Worm (Caenorhabditis elegans) whole organism, L1 larva: ENCODE results near the gene F21D5.3.

Experiments used
- C16A3.4 ChIP-seq: fragments of 150-350 bp; optimal IDR thresholded peaks from 2 replicates; lab custom pipeline; 2014; ENCODE audit warnings: missing biosample characterization, missing genetic modification characterization
- C34B4.2 ChIP-seq: sonication (generic microtip); optimal IDR thresholded peaks from 2 replicates; lab custom pipeline; 2017; ENCODE audit warnings: mild to moderate bottlenecking, missing genetic modification characterization, missing compliant biosample characterization
- F16B12.6 ChIP-seq: fragments of 150-350 bp; optimal IDR thresholded peaks from 2 replicates; lab custom pipeline; 2014; ENCODE audit warnings: missing biosample characterization, missing genetic modification characterization
- Y116A8C.19 ChIP-seq: sonication (generic microtip); optimal IDR thresholded peaks from 2 replicates; lab custom pipeline; 2016; ENCODE audit warnings: missing compliant biosample characterization, missing genetic modification characterization, borderline replicate concordance
- alr-1 ChIP-seq: fragments of 200-800 bp; sonication (Bioruptor generic); optimal IDR thresholded peaks from 2 replicates; lab custom pipeline; 2018; ENCODE audit warnings: borderline replicate concordance, mild to moderate bottlenecking, missing genetic modification characterization, missing compliant biosample characterization
- aly-2 ChIP-seq: fragments of 150-350 bp; optimal IDR thresholded peaks from 2 replicates; lab custom pipeline; 2014; ENCODE audit warnings: missing biosample characterization, missing genetic modification characterization
- ceh-63 ChIP-seq: fragments of 200-800 bp; sonication (Bioruptor generic); optimal IDR thresholded peaks from 2 replicates; lab custom pipeline; 2018; ENCODE audit warnings: mild to moderate bottlenecking, missing genetic modification characterization, missing compliant biosample characterization
- ceh-8 ChIP-seq: fragments of 200-800 bp; sonication (Bioruptor generic); optimal IDR thresholded peaks from 2 replicates; lab custom pipeline; 2018; ENCODE audit warnings: mild to moderate bottlenecking, missing genetic modification characterization, moderate library complexity, missing compliant biosample characterization
- ceh-82 ChIP-seq, 3 experiments: fragments of 150-350 bp in 1 of 3; sonication (generic microtip) in 2 of 3; optimal IDR thresholded peaks; 2 replicates each; lab custom pipeline; 2014 to 2017; ENCODE audit warnings: missing biosample characterization in 3 of 3, missing genetic modification characterization in 3 of 3
- ceh-88 ChIP-seq: fragments of 200-800 bp; sonication (Bioruptor generic); IDR thresholded peaks from 2 replicates; pipeline ENCODE4 v1.3.6; 2022; ENCODE audit warnings: missing genetic modification characterization, missing compliant biosample characterization
- efl-1 ChIP-seq, 4 experiments: fragments of 150-350 bp; optimal IDR thresholded peaks in 3 of 4; peaks in 1 of 4; 1 replicate in 1 of 4; 2 replicates in 3 of 4; lab custom pipeline; 2014; ENCODE audit warnings: missing biosample characterization in 2 of 4, missing genetic modification characterization in 2 of 4, missing genetic modification reagents in 2 of 4
- efl-3 ChIP-seq: fragments of 200-800 bp; sonication (Bioruptor generic); optimal IDR thresholded peaks from 2 replicates; lab custom pipeline; 2018; ENCODE audit warnings: mild to moderate bottlenecking, missing genetic modification characterization, missing compliant biosample characterization
- elt-2 ChIP-seq: sonication (generic microtip); optimal IDR thresholded peaks from 2 replicates; lab custom pipeline; 2016; ENCODE audit warnings: missing genetic modification characterization, mild to moderate bottlenecking, inconsistent platforms, missing compliant biosample characterization, missing genetic modification reagents
- elt-3 ChIP-seq, 6 experiments: fragments of 150-350 bp in 1 of 6; sonication (generic microtip); optimal IDR thresholded peaks; 2 replicates each; lab custom pipeline; 2017 to 2018; ENCODE audit warnings: missing biosample characterization in 6 of 6, missing genetic modification characterization in 6 of 6, inconsistent platforms in 1 of 6
- ets-5 ChIP-seq: fragments of 200-800 bp; sonication (Bioruptor generic); IDR thresholded peaks from 2 replicates; pipeline ENCODE4 v1.3.6; 2022; ENCODE audit warnings: missing genetic modification characterization, missing compliant biosample characterization
- fkh-10 ChIP-seq: sonication (generic microtip); optimal IDR thresholded peaks from 2 replicates; lab custom pipeline; 2017; ENCODE audit warnings: missing biosample characterization, missing genetic modification reagents, missing genetic modification characterization
- fkh-4 ChIP-seq: sonication (generic microtip); optimal IDR thresholded peaks from 2 replicates; lab custom pipeline; 2016; ENCODE audit warnings: missing compliant biosample characterization, missing genetic modification characterization, borderline replicate concordance
- fkh-8 ChIP-seq: sonication (generic microtip); optimal IDR thresholded peaks from 2 replicates; lab custom pipeline; 2016; ENCODE audit warnings: mild to moderate bottlenecking, missing genetic modification characterization, missing compliant biosample characterization
- fos-1 ChIP-seq: fragments of 150-350 bp; optimal IDR thresholded peaks from 2 replicates; lab custom pipeline; 2014; ENCODE audit warnings: missing biosample characterization, missing genetic modification characterization
- hlh-4 ChIP-seq: sonication (generic microtip); optimal IDR thresholded peaks from 2 replicates; lab custom pipeline; 2016; ENCODE audit warnings: mild to moderate bottlenecking, missing genetic modification characterization, missing compliant biosample characterization
- hpl-2 ChIP-seq: fragments of 150-350 bp; optimal IDR thresholded peaks from 2 replicates; lab custom pipeline; 2014; ENCODE audit warnings: missing biosample characterization, missing genetic modification reagents, missing genetic modification characterization
- jun-1 ChIP-seq: fragments of 150-350 bp; optimal IDR thresholded peaks from 2 replicates; lab custom pipeline; 2014; ENCODE audit warnings: missing biosample characterization, missing genetic modification reagents, missing genetic modification characterization
- lin-14 ChIP-seq: fragments of 200-800 bp; sonication (Bioruptor generic); optimal IDR thresholded peaks from 2 replicates; lab custom pipeline; 2018; ENCODE audit warnings: mild to moderate bottlenecking, missing genetic modification characterization, moderate library complexity, missing compliant biosample characterization
- lin-35 ChIP-seq, 2 experiments: fragments of 150-350 bp; optimal IDR thresholded peaks; 2 replicates each; lab custom pipeline; 2014; ENCODE audit warnings: missing biosample characterization in 2 of 2, missing genetic modification characterization in 2 of 2, missing genetic modification reagents in 2 of 2
- lir-3 ChIP-seq: sonication (generic microtip); optimal IDR thresholded peaks from 2 replicates; lab custom pipeline; 2016; ENCODE audit warnings: mild to moderate bottlenecking, missing genetic modification characterization, moderate library complexity, missing compliant biosample characterization; ENCODE audit not compliant: poor library complexity
- lsy-2 ChIP-seq, 2 experiments: fragments of 150-350 bp; optimal IDR thresholded peaks; 2 replicates each; lab custom pipeline; 2014; ENCODE audit warnings: missing biosample characterization in 2 of 2, missing genetic modification characterization in 2 of 2
- mab-9 ChIP-seq: fragments of 200-800 bp; sonication (Bioruptor generic); IDR thresholded peaks from 2 replicates; pipeline ENCODE4 v1.3.6; 2022; ENCODE audit warnings: missing genetic modification reagents, missing genetic modification characterization, missing compliant biosample characterization
- mep-1 ChIP-seq: fragments of 150-350 bp; optimal IDR thresholded peaks from 2 replicates; lab custom pipeline; 2014; ENCODE audit warnings: missing biosample characterization, missing genetic modification characterization
- nhr-19 ChIP-seq: fragments of 200-800 bp; sonication (Bioruptor generic); conservative IDR thresholded peaks from 2 replicates; pipeline ENCODE4 v1.3.6; 2022; ENCODE audit warnings: missing genetic modification characterization, missing compliant biosample characterization
- nhr-28 ChIP-seq: fragments of 150-350 bp; optimal IDR thresholded peaks from 2 replicates; lab custom pipeline; 2014; ENCODE audit warnings: missing biosample characterization, missing genetic modification characterization
- nhr-71 ChIP-seq: sonication (generic microtip); optimal IDR thresholded peaks from 2 replicates; lab custom pipeline; 2016; ENCODE audit warnings: mild to moderate bottlenecking, missing genetic modification characterization, moderate library complexity, missing compliant biosample characterization
- nhr-84 ChIP-seq: sonication (generic microtip); optimal IDR thresholded peaks from 2 replicates; lab custom pipeline; 2017; ENCODE audit warnings: missing biosample characterization, missing genetic modification characterization
- pag-3 ChIP-seq: sonication (generic microtip); optimal IDR thresholded peaks from 2 replicates; lab custom pipeline; 2017; ENCODE audit warnings: missing genetic modification characterization, mild to moderate bottlenecking, missing compliant biosample characterization, antibody characterized with exemption, borderline replicate concordance; ENCODE audit not compliant: insufficient read depth
- pax-3 ChIP-seq: fragments of 200-800 bp; sonication (Bioruptor generic); optimal IDR thresholded peaks from 2 replicates; lab custom pipeline; 2018; ENCODE audit warnings: mild to moderate bottlenecking, missing genetic modification characterization, moderate library complexity, missing compliant biosample characterization
- pqm-1 ChIP-seq: sonication (generic microtip); optimal IDR thresholded peaks from 3 replicates; lab custom pipeline; 2017; ENCODE audit warnings: missing biosample characterization, missing genetic modification characterization
- rnt-1 ChIP-seq: sonication (generic microtip); optimal IDR thresholded peaks from 2 replicates; lab custom pipeline; 2016; ENCODE audit warnings: mild to moderate bottlenecking, missing genetic modification characterization, moderate library complexity, missing compliant biosample characterization
- snu-23 ChIP-seq: sonication (generic microtip); optimal IDR thresholded peaks from 2 replicates; lab custom pipeline; 2016; ENCODE audit warnings: missing genetic modification characterization, missing compliant biosample characterization
- sptf-1 ChIP-seq: fragments of 150-350 bp; optimal IDR thresholded peaks from 2 replicates; lab custom pipeline; 2014; ENCODE audit warnings: missing biosample characterization, missing genetic modification characterization
- sup-37 ChIP-seq: fragments of 200-800 bp; sonication (Bioruptor generic); optimal IDR thresholded peaks from 2 replicates; lab custom pipeline; 2018; ENCODE audit warnings: mild to moderate bottlenecking, missing genetic modification characterization, missing compliant biosample characterization
- swsn-7 ChIP-seq: sonication (generic microtip); optimal IDR thresholded peaks from 2 replicates; lab custom pipeline; 2016; ENCODE audit warnings: missing genetic modification characterization, missing compliant biosample characterization
- unc-130 ChIP-seq: fragments of 150-350 bp; optimal IDR thresholded peaks from 2 replicates; lab custom pipeline; 2017; ENCODE audit warnings: missing biosample characterization, missing genetic modification characterization, inconsistent platforms
- unc-86 ChIP-seq: sonication (generic microtip); optimal IDR thresholded peaks from 2 replicates; lab custom pipeline; 2016; ENCODE audit warnings: missing genetic modification characterization, missing compliant biosample characterization
- xbp-1 ChIP-seq: sonication (generic microtip); optimal IDR thresholded peaks from 2 replicates; lab custom pipeline; 2016; ENCODE audit warnings: missing genetic modification characterization, missing compliant biosample characterization
- zag-1 ChIP-seq: fragments of 150-350 bp; optimal IDR thresholded peaks from 2 replicates; lab custom pipeline; 2014; ENCODE audit warnings: missing biosample characterization, missing genetic modification characterization
- zip-4 ChIP-seq: fragments of 200-800 bp; sonication (Bioruptor generic); optimal IDR thresholded peaks from 2 replicates; lab custom pipeline; 2018; ENCODE audit warnings: mild to moderate bottlenecking, missing genetic modification characterization, moderate library complexity, missing compliant biosample characterization
- ztf-4 ChIP-seq: fragments of 150-350 bp; optimal IDR thresholded peaks from 2 replicates; lab custom pipeline; 2014; ENCODE audit warnings: missing biosample characterization, missing genetic modification characterization

F21D5.3 gene

DNA sequence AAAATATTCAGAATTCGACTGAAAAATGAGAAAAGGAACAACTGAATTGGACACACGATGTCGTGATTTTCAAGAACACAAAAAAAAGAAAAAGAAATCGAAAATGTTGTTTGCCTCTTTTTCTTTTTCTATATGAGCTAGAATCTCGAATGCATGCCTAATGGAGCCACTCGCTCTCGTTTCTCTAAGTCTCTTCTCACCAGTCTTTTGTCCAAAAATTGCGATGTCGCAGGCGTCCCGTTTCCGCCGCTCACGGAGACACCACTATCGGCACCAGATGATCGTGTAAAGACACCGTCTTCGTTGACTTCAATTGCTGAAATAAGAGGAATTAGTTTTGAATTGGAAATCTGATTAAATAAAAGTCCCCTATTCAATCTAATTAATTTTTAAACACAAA lies 28.0 kb downstream of the F21D5.3 start (continued):
- TF ChIP-seq mep-1 (tag; lab: Kevin White, UChicago) = peak; percentile 5
- TF ChIP-seq rnt-1 = peak; percentile 34
- TF ChIP-seq sup-37 = no peak
- peak in 1 of 2 experiments; percentile 43 for TF ChIP-seq lin-35 (GFP tag; optimal IDR thresholded peaks at IDR 0.05; lab: Kevin White, UChicago)
- TF ChIP-seq swsn-7 (tag; lab: Kevin White, UChicago) = peak; percentile 42
- TF ChIP-seq lin-14 (GFP tag; lab: Kevin White, UChicago) = peak; percentile 84
- peak; percentile 21 for TF ChIP-seq snu-23 (GFP tag; lab: Kevin White, UChicago)
- TF ChIP-seq, all 84 proteins: peak for 19

ce11 chrIV:8761896-8762295 lies 31.3 kb downstream of the F21D5.3 start, which contains the start of the genes F20C5.11 and klp-11:
F20C5.11 (minus strand) TSS chrIV:8761996.
klp-11 (minus strand) TSS chrIV:8762066.
- TF ChIP-seq sptf-1 (no peak), efl-1 (optimal IDR thresholded peaks at IDR 0.05; lab: Kevin White, UChicago) (no peak), efl-1 (GFP tag; optimal IDR thresholded peaks at IDR 0.05 in 1 of 2; lab: Kevin White, UChicago) (no peak), xbp-1 (tag; lab: Kevin White, UChicago) (no peak), lsy-2 (tag; optimal IDR thresholded peaks at IDR 0.05; lab: Kevin White, UChicago) (no peak), fkh-4 (tag; lab: Kevin White, UChicago) (no peak), sup-37 (no peak), nhr-28 (tag; lab: Kevin White, UChicago) (no peak), fos-1 (tag; lab: Kevin White, UChicago) (no peak), jun-1 (tag; lab: Kevin White, UChicago) (no peak), pag-3 (tag; lab: Kevin White, UChicago) (no peak), fkh-10 (GFP tag; lab: Kevin White, UChicago) (no peak)

DNA sequence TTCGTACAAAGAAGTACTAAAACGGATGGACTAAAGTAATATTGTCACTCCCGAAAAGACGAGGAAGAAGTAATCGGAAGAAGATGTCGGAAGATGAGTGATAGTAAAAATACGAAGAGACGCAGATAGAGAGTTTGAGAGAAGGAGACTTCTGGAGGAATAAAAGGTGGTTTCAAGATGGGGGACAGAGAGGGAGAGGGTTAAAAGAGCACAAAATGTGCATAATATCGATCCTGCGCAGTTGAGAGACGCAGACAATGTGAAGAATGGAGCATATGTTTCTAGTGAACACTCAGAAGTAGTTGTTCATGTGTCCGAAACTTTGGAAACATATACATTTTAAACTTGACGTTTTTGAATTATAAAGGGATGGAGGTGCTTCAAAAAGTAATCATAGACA lies 31.9 kb downstream of the F21D5.3 start:
- TF ChIP-seq alr-1 (tag; lab: Kevin White, UChicago) (no peak), unc-86 (peak; percentile 49), hlh-4 (tag; lab: Kevin White, UChicago) (no peak), efl-3 (no peak), pqm-1 (tag; lab: Kevin White, UChicago) (no peak), ceh-8 (GFP tag; lab: Kevin White, UChicago) (no peak), nhr-28 (tag; lab: Kevin White, UChicago) (no peak), ztf-4 (tag; lab: Kevin White, UChicago) (no peak), lin-14 (GFP tag; lab: Kevin White, UChicago) (peak; percentile 92), Y116A8C.19 (tag; lab: Kevin White, UChicago) (no peak), elt-3 (tag; optimal IDR thresholded peaks at IDR 0.05; lab: Kevin White, UChicago) (no peak), C34B4.2 (no peak), fkh-8 (peak; percentile 47), nhr-71 (tag; lab: Kevin White, UChicago) (peak; percentile 53), F16B12.6 (no peak), ceh-82 (tag; optimal IDR thresholded peaks at IDR 0.05; lab: Kevin White, UChicago) (peak; percentile 15 to 66 (median 34)), nhr-19 (GFP tag; lab: Robert Waterston, UW) (no peak), sup-37 (no peak), ceh-63 (GFP tag; lab: Kevin White, UChicago) (no peak), fkh-10 (GFP tag; lab: Kevin White, UChicago) (peak; percentile 84), zag-1 (tag; lab: Kevin White, UChicago) (peak; percentile 48), fkh-4 (tag; lab: Kevin White, UChicago) (peak; percentile 65), C16A3.4 (tag; lab: Kevin White, UChicago) (no peak), nhr-84 (tag; lab: Kevin White, UChicago) (no peak), lir-3 (tag; lab: Kevin White, UChicago) (no peak), unc-130 (tag; lab: Kevin White, UChicago) (no peak), elt-2 (tag; lab: Kevin White, UChicago) (no peak), ceh-88 (GFP tag; lab: Robert Waterston, UW) (no peak), ets-5 (GFP tag; lab: Robert Waterston, UW) (no peak), hpl-2 (GFP tag; lab: Kevin White, UChicago) (no peak), mab-9 (GFP tag; lab: Robert Waterston, UW) (no peak), aly-2 (tag; lab: Kevin White, UChicago) (no peak), lin-35 (GFP tag; optimal IDR thresholded peaks at IDR 0.05; lab: Kevin White, UChicago) (peak in 1 of 2 experiments; percentile 43), swsn-7 (tag; lab: Kevin White, UChicago) (peak; percentile 49), zip-4 (GFP tag; lab: Kevin White, UChicago) (no peak), jun-1 (tag; lab: Kevin White, UChicago) (no peak), pax-3 (tag; lab: Kevin White, UChicago) (no peak)
